Worm (Caenorhabditis elegans): ENCODE data around the gene C01C4.2.
A peak's percentile ranks its signal among the peaks of the same experiment; 100 is the strongest.

Gene C01C4.2

ce11 chrX:3709747-3710146, 5.2 kb upstream of the C01C4.2 start:
- TF ChIP-seq lin-32 (GFP tag; optimal IDR thresholded peaks at IDR 0.05) (no peak), cnd-1 (tag; optimal IDR thresholded peaks at IDR 0.05) (no peak), nhr-28 (tag; optimal IDR thresholded peaks at IDR 0.05) (no peak), bed-3 (GFP tag; optimal IDR thresholded peaks at IDR 0.05) (no peak), nhr-12 (tag; optimal IDR thresholded peaks at IDR 0.05) (no peak), drap-1 (GFP tag; optimal IDR thresholded peaks at IDR 0.05) (no peak), nhr-237 (tag; optimal IDR thresholded peaks at IDR 0.05) (no peak), tbx-8 (GFP tag; optimal IDR thresholded peaks at IDR 0.05) (no peak), unc-39 (tag; optimal IDR thresholded peaks at IDR 0.05) (no peak), lsy-2 (tag; optimal IDR thresholded peaks at IDR 0.05) (no peak), unc-62 (GFP tag; optimal IDR thresholded peaks at IDR 0.05) (no peak), ces-1 (GFP tag; optimal IDR thresholded peaks at IDR 0.05) (no peak), mep-1 (tag; optimal IDR thresholded peaks at IDR 0.05) (no peak), ceh-83 (GFP tag; optimal IDR thresholded peaks at IDR 0.05) (no peak), elt-3 (tag; optimal IDR thresholded peaks at IDR 0.05) (no peak), ztf-11 (tag; optimal IDR thresholded peaks at IDR 0.05) (no peak), ham-2 (GFP tag; optimal IDR thresholded peaks at IDR 0.05) (no peak), ceh-39 (tag; optimal IDR thresholded peaks at IDR 0.05) (no peak), lin-13 (tag; optimal IDR thresholded peaks at IDR 0.05) (no peak), ceh-43 (GFP tag; optimal IDR thresholded peaks at IDR 0.05) (no peak)

- TF ChIP-seq ham-2 (GFP tag; optimal IDR thresholded peaks at IDR 0.05) (no peak), elt-1 (tag; optimal IDR thresholded peaks at IDR 0.05; ENCODE audit: borderline replicate concordance, insufficient read depth) (no peak), lin-13 (tag; optimal IDR thresholded peaks at IDR 0.05) (no peak), hlh-1 (tag; optimal IDR thresholded peaks at IDR 0.05) (peak; percentile 43)
Measured at ce11 chrX:3711581-3712101, 3.3 kb upstream of the C01C4.2 start.

- TF ChIP-seq hlh-1 (tag; optimal IDR thresholded peaks at IDR 0.05), result no peak
- TF ChIP-seq nhr-28 (tag; optimal IDR thresholded peaks at IDR 0.05), result no peak
- no peak for TF ChIP-seq unc-62 (GFP tag; optimal IDR thresholded peaks at IDR 0.05)
- TF ChIP-seq nhr-2 (tag; optimal IDR thresholded peaks at IDR 0.05), result no peak
- no peak for TF ChIP-seq snpc-4 (tag; optimal IDR thresholded peaks at IDR 0.05)
- TF ChIP-seq zip-8 (tag; optimal IDR thresholded peaks at IDR 0.05), result no peak
- TF ChIP-seq mls-2 (tag; optimal IDR thresholded peaks at IDR 0.05), result no peak
- TF ChIP-seq flh-1 (GFP tag; optimal IDR thresholded peaks at IDR 0.05), result no peak
- no peak for TF ChIP-seq sptf-1 (tag; optimal IDR thresholded peaks at IDR 0.05)
- TF ChIP-seq nhr-237 (tag; optimal IDR thresholded peaks at IDR 0.05), result no peak
- TF ChIP-seq M03D4.4 (tag; optimal IDR thresholded peaks at IDR 0.05), result no peak
- TF ChIP-seq tbx-8 (GFP tag; optimal IDR thresholded peaks at IDR 0.05), result no peak
- no peak for TF ChIP-seq elt-1 (tag; optimal IDR thresholded peaks at IDR 0.05; ENCODE audit: borderline replicate concordance, insufficient read depth)
- no peak for TF ChIP-seq ces-1 (GFP tag; optimal IDR thresholded peaks at IDR 0.05)
- TF ChIP-seq pha-4 (tag; optimal IDR thresholded peaks at IDR 0.05), result no peak
- no peak for TF ChIP-seq blmp-1 (tag; optimal IDR thresholded peaks at IDR 0.05)
- no peak for TF ChIP-seq mep-1 (tag; optimal IDR thresholded peaks at IDR 0.05)
- TF ChIP-seq lin-32 (GFP tag; optimal IDR thresholded peaks at IDR 0.05), result no peak
Measured at ce11 chrX:3715835-3716234, 938 bp downstream of the C01C4.2 start.

- TF ChIP-seq zip-8 (tag; optimal IDR thresholded peaks at IDR 0.05) (no peak), nhr-12 (tag; optimal IDR thresholded peaks at IDR 0.05) (no peak), bed-3 (GFP tag; optimal IDR thresholded peaks at IDR 0.05) (no peak), ces-1 (GFP tag; optimal IDR thresholded peaks at IDR 0.05) (no peak), mep-1 (tag; optimal IDR thresholded peaks at IDR 0.05) (no peak), nhr-2 (tag; optimal IDR thresholded peaks at IDR 0.05) (no peak), ceh-83 (GFP tag; optimal IDR thresholded peaks at IDR 0.05) (no peak), ztf-11 (tag; optimal IDR thresholded peaks at IDR 0.05) (no peak), unc-62 (GFP tag; optimal IDR thresholded peaks at IDR 0.05) (no peak), mab-5 (tag; optimal IDR thresholded peaks at IDR 0.05) (no peak), elt-1 (tag; optimal IDR thresholded peaks at IDR 0.05; ENCODE audit: borderline replicate concordance, insufficient read depth) (no peak), ceh-43 (GFP tag; optimal IDR thresholded peaks at IDR 0.05) (no peak), ceh-39 (tag; optimal IDR thresholded peaks at IDR 0.05) (no peak), lin-13 (tag; optimal IDR thresholded peaks at IDR 0.05) (no peak), nhr-76 (tag; optimal IDR thresholded peaks at IDR 0.05) (no peak), snpc-4 (tag; optimal IDR thresholded peaks at IDR 0.05) (no peak), flh-1 (GFP tag; optimal IDR thresholded peaks at IDR 0.05) (no peak), tbx-8 (GFP tag; optimal IDR thresholded peaks at IDR 0.05) (no peak), lin-32 (GFP tag; optimal IDR thresholded peaks at IDR 0.05) (no peak), unc-39 (tag; optimal IDR thresholded peaks at IDR 0.05) (no peak)
Measured at ce11 chrX:3725437-3725836, 10.5 kb downstream of the C01C4.2 start.
